Worm (Caenorhabditis elegans): ENCODE measurements around the gene C46G7.2.

DNA sequence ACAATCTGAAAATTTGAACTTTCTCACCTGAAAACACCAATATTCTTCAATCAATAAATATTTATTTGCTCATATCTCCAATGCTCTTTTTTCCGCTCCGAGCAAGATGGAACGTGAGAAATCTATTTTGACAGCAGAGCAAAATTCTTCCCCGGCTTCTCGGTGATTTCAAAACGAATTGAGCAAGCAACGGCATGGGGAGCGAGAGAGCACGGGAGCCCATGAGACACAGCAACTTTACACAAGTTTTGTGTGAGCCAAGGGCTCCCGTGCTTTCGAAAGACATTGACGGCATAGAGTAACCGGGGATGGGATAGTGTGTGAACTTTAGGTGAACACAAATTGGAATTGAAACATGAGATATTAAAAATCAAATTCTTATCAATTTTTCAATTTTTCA is 28.2 kb upstream of the C46G7.2 start:
- TF ChIP-seq ceh-27 (GFP tag; optimal IDR thresholded peaks at IDR 0.05) (no peak), egrh-3 (GFP tag; IDR thresholded peaks at IDR 0.05) (no peak), fkh-3 (tag; optimal IDR thresholded peaks at IDR 0.05) (no peak), madf-8 (GFP tag; conservative IDR thresholded peaks at IDR 0.05) (no peak), hlh-26 (GFP tag; conservative IDR thresholded peaks at IDR 0.05) (no peak), aptf-2 (GFP tag; conservative IDR thresholded peaks at IDR 0.05) (no peak), madf-6 (GFP tag; IDR thresholded peaks at IDR 0.05) (no peak), F55B11.4 (tag; optimal IDR thresholded peaks at IDR 0.05; ENCODE audit: borderline replicate concordance, insufficient read depth) (no peak), madf-3 (GFP tag; IDR thresholded peaks at IDR 0.05) (no peak), K12H6.12 (tag; optimal IDR thresholded peaks at IDR 0.05) (no peak), nfya-1 (tag; optimal IDR thresholded peaks at IDR 0.05; ENCODE audit: borderline replicate concordance, insufficient read depth) (no peak)
